Worm (Caenorhabditis elegans): ENCODE measurements around the gene irld-19.

DNA sequence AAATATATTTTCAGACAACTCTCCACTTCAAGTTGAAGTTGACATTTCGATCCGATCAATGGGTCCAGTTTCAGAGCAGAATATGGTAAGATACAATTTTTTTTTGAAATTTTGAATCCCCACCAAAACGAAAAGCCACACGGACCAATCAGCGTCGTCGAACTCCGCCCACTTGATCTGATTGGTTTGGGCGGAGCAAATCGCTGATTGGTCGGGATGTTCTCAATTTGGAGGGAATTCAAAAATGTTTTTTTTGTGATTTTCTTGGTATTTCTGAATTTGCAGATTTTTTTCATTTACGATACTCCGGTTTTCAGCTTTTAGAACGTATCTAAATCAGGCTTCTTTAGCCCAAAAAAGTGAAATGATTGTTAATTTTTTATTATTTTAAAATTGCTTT, 21.3 kb upstream of the irld-19 start:
- no peak for TF ChIP-seq ceh-28 (tag; optimal IDR thresholded peaks at IDR 0.05)
- TF ChIP-seq Y5F2A.4 (GFP tag; optimal IDR thresholded peaks at IDR 0.05), result no peak
- TF ChIP-seq mdl-1 (tag; optimal IDR thresholded peaks at IDR 0.05), result no peak
- TF ChIP-seq nhr-76 (tag; optimal IDR thresholded peaks at IDR 0.05), result no peak
- no peak for TF ChIP-seq lsy-2 (tag; optimal IDR thresholded peaks at IDR 0.05)
- TF ChIP-seq zfp-3 (GFP tag; conservative IDR thresholded peaks at IDR 0.05), result no peak
- no peak for TF ChIP-seq spr-3 (GFP tag; optimal IDR thresholded peaks at IDR 0.05)
- TF ChIP-seq snpc-4 (tag; optimal IDR thresholded peaks at IDR 0.05), result no peak
